Fruit fly (Drosophila melanogaster): Measurements from ENCODE around the gene eag.

Gene eag

dm6 chrX:15048713-15049112, 93.4 kb downstream of the eag start:
- no peak for TF ChIP-seq ems (GFP tag; optimal IDR thresholded peaks at IDR 0.05)
- TF ChIP-seq CG12071 (GFP tag; optimal IDR thresholded peaks at IDR 0.05): no peak
- TF ChIP-seq tll (GFP tag; optimal IDR thresholded peaks at IDR 0.05): no peak
- peak; percentile 25 for TF ChIP-seq lab (GFP tag; optimal IDR thresholded peaks at IDR 0.05)
- no peak for TF ChIP-seq Bteb2 (GFP tag; optimal IDR thresholded peaks at IDR 0.05)
- no peak for TF ChIP-seq ewg (GFP tag; optimal IDR thresholded peaks at IDR 0.05)
- peak; percentile 88 for TF ChIP-seq ftz-f1 (GFP tag; optimal IDR thresholded peaks at IDR 0.05)
- no peak for TF ChIP-seq ara (GFP tag; IDR thresholded peaks at IDR 0.05)
- TF ChIP-seq MBD-R2 (GFP tag; IDR thresholded peaks at IDR 0.05): no peak
- peak; percentile 78; the same call in 1 of the 4 replicates for TF ChIP-seq chinmo (GFP tag; IDR thresholded peaks at IDR 0.05; ENCODE audit: partially characterized antibody)
- no peak for TF ChIP-seq CG9797 (GFP tag; optimal IDR thresholded peaks at IDR 0.05)
- TF ChIP-seq GATAe (GFP tag; conservative IDR thresholded peaks at IDR 0.05): peak; percentile 86
- TF ChIP-seq CG4820 (GFP tag; optimal IDR thresholded peaks at IDR 0.05): no peak
- TF ChIP-seq pros (GFP tag; optimal IDR thresholded peaks at IDR 0.05): peak; percentile 77
- peak; percentile 10 to 72 for TF ChIP-seq Trl (optimal IDR thresholded peaks at IDR 0.05)
- TF ChIP-seq Trl (GFP tag; optimal IDR thresholded peaks at IDR 0.05): no peak
- TF ChIP-seq Ada2b (GFP tag; IDR thresholded peaks at IDR 0.05): no peak
- peak; percentile 22 for TF ChIP-seq Med (GFP tag)
- TF ChIP-seq CG34376 (GFP tag; optimal IDR thresholded peaks at IDR 0.05): peak; percentile 62
- TF ChIP-seq exex (tag; optimal IDR thresholded peaks at IDR 0.05): peak; percentile 52
- TF ChIP-seq CG7963 (GFP tag; IDR thresholded peaks at IDR 0.05; ENCODE audit: partially characterized antibody): no peak
- TF ChIP-seq cg (GFP tag; optimal IDR thresholded peaks at IDR 0.05): peak; percentile 76
- TF ChIP-seq Usf (GFP tag; optimal IDR thresholded peaks at IDR 0.05): no peak
- TF ChIP-seq CG2116 (GFP tag; optimal IDR thresholded peaks at IDR 0.05): no peak
- peak; percentile 55; the same call in 2 of the 3 replicates for TF ChIP-seq z (GFP tag; IDR thresholded peaks at IDR 0.05)
- TF ChIP-seq CG1832 (GFP tag; optimal IDR thresholded peaks at IDR 0.05): no peak
- TF ChIP-seq CG18599 (GFP tag; optimal IDR thresholded peaks at IDR 0.05): no peak
- TF ChIP-seq BtbVII (GFP tag; optimal IDR thresholded peaks at IDR 0.05): no peak
- peak; percentile 10 for TF ChIP-seq pfk (GFP tag; optimal IDR thresholded peaks at IDR 0.05)
- no peak for TF ChIP-seq tna (GFP tag; IDR thresholded peaks at IDR 0.05; ENCODE audit: partially characterized antibody)
- TF ChIP-seq Gsc (GFP tag; IDR thresholded peaks at IDR 0.05): no peak
- TF ChIP-seq zen (tag; optimal IDR thresholded peaks at IDR 0.05): no peak
- TF ChIP-seq grn (GFP tag; optimal IDR thresholded peaks at IDR 0.05): peak; percentile 36
- TF ChIP-seq CG11560 (tag; IDR thresholded peaks at IDR 0.05): no peak
- no peak for TF ChIP-seq pan (optimal IDR thresholded peaks at IDR 0.05)
- TF ChIP-seq pan (GFP tag; optimal IDR thresholded peaks at IDR 0.05 in 1 of 2, IDR thresholded peaks at IDR 0.05 in 1 of 2): no peak
- TF ChIP-seq CG32767 (GFP tag; IDR thresholded peaks at IDR 0.05): no peak
- no peak for TF ChIP-seq CG6765 (GFP tag; optimal IDR thresholded peaks at IDR 0.05)
- no peak for TF ChIP-seq ab (GFP tag; optimal IDR thresholded peaks at IDR 0.05)
- peak; percentile 39 for TF ChIP-seq mirr (GFP tag; optimal IDR thresholded peaks at IDR 0.05)
- TF ChIP-seq CG10543 (GFP tag; optimal IDR thresholded peaks at IDR 0.05): peak; percentile 52
- peak; percentile 26 for TF ChIP-seq sug (tag; optimal IDR thresholded peaks at IDR 0.05)
- TF ChIP-seq CG1024 (GFP tag; IDR thresholded peaks at IDR 0.05): no peak
